Fruit fly (Drosophila melanogaster) whole organism, embryonic: ENCODE measurements around the gene CG15914.

Source experiments
- Adf1 ChIP-seq: fragments of 200-800 bp; sonication (Bioruptor generic); IDR thresholded peaks from 2 replicates; pipeline ENCODE4 v1.3.6; 2022; ENCODE audit warnings: missing biosample characterization, missing genetic modification characterization
- Asciz ChIP-seq: fragments of 200-800 bp; sonication (Bioruptor generic); optimal IDR thresholded peaks from 2 replicates; lab custom pipeline; 2017; ENCODE audit warnings: missing biosample characterization, mild to moderate bottlenecking, missing genetic modification characterization, missing genetic modification reagents
- CG10543 ChIP-seq: fragments of 200-800 bp; sonication (Bioruptor generic); optimal IDR thresholded peaks from 3 replicates; lab custom pipeline; 2017; ENCODE audit warnings: missing biosample characterization, mild to moderate bottlenecking, missing genetic modification characterization, moderate library complexity
- CG11504 ChIP-seq: fragments of 200-800 bp; sonication (Bioruptor generic); optimal IDR thresholded peaks from 3 replicates; lab custom pipeline; 2019; ENCODE audit warnings: missing biosample characterization, mild to moderate bottlenecking, missing genetic modification characterization, moderate library complexity
- CG12071 ChIP-seq: fragments of 200-800 bp; sonication (Bioruptor generic); optimal IDR thresholded peaks from 3 replicates; lab custom pipeline; 2018; ENCODE audit warnings: missing biosample characterization, mild to moderate bottlenecking, missing genetic modification characterization
- CG12236 ChIP-seq: fragments of 200-800 bp; sonication (Bioruptor generic); optimal IDR thresholded peaks from 2 replicates; lab custom pipeline; 2016; ENCODE audit warnings: missing biosample characterization, missing genetic modification characterization
- CG14014 ChIP-seq: fragments of 200-800 bp; sonication (Bioruptor generic); IDR thresholded peaks from 2 replicates; pipeline ENCODE4 v1.3.6; 2022; ENCODE audit warnings: missing biosample characterization, missing genetic modification characterization
- CG1529 ChIP-seq: fragments of 200-800 bp; sonication (Bioruptor generic); optimal IDR thresholded peaks from 3 replicates; lab custom pipeline; 2018; ENCODE audit warnings: missing biosample characterization, missing genetic modification characterization
- CG15601 ChIP-seq: fragments of 200-800 bp; sonication (Bioruptor generic); optimal IDR thresholded peaks from 3 replicates; lab custom pipeline; 2019; ENCODE audit warnings: missing biosample characterization, mild to moderate bottlenecking, missing genetic modification characterization, moderate library complexity
- CG17328 ChIP-seq: fragments of 200-800 bp; sonication (Bioruptor generic); IDR thresholded peaks from 2 replicates; pipeline ENCODE4 v1.3.6; 2022; ENCODE audit warnings: missing biosample characterization, missing genetic modification characterization
- CG17361 ChIP-seq: fragments of 200-800 bp; sonication (Bioruptor generic); IDR thresholded peaks from 3 replicates; pipeline ENCODE4 v1.3.6; 2022; ENCODE audit warnings: missing biosample characterization, missing genetic modification characterization
- CG1792 ChIP-seq: fragments of 200-800 bp; sonication (Bioruptor generic); optimal IDR thresholded peaks from 2 replicates; lab custom pipeline; 2016; ENCODE audit warnings: missing biosample characterization, missing genetic modification characterization
- CG31441 ChIP-seq: fragments of 200-800 bp; sonication (Bioruptor generic); IDR thresholded peaks from 2 replicates; pipeline ENCODE4 v1.3.6; 2022; ENCODE audit warnings: missing biosample characterization, missing genetic modification characterization
- CG3163 ChIP-seq: fragments of 200-800 bp; sonication (Bioruptor generic); optimal IDR thresholded peaks from 3 replicates; lab custom pipeline; 2016; ENCODE audit warnings: missing biosample characterization, missing genetic modification characterization
- CG3407 ChIP-seq: fragments of 200-800 bp; sonication (Bioruptor generic); optimal IDR thresholded peaks from 2 replicates; lab custom pipeline; 2018; ENCODE audit warnings: missing biosample characterization, mild to moderate bottlenecking, missing genetic modification characterization
- CG42726 ChIP-seq: fragments of 200-800 bp; sonication (Bioruptor generic); IDR thresholded peaks from 2 replicates; pipeline ENCODE4 v1.3.6; 2022; ENCODE audit warnings: missing biosample characterization, missing genetic modification characterization; ENCODE audit not compliant: partially characterized antibody
- CG4707 ChIP-seq: fragments of 200-800 bp; sonication (Bioruptor generic); optimal IDR thresholded peaks from 2 replicates; lab custom pipeline; 2018; ENCODE audit warnings: missing biosample characterization, mild to moderate bottlenecking, missing genetic modification characterization, moderate library complexity
- CG4820 ChIP-seq: fragments of 200-800 bp; sonication (Bioruptor generic); optimal IDR thresholded peaks from 3 replicates; lab custom pipeline; 2016; ENCODE audit warnings: missing biosample characterization, missing genetic modification characterization
- CG5180 ChIP-seq: fragments of 200-800 bp; sonication (Bioruptor generic); optimal IDR thresholded peaks from 3 replicates; lab custom pipeline; 2017; ENCODE audit warnings: missing biosample characterization, missing genetic modification characterization, mild to moderate bottlenecking, moderate library complexity, missing genetic modification reagents
- CG6175 ChIP-seq: fragments of 200-800 bp; sonication (Bioruptor generic); IDR thresholded peaks from 3 replicates; pipeline ENCODE4 v1.3.6; 2022; ENCODE audit warnings: missing biosample characterization, missing genetic modification characterization
- CG6272 ChIP-seq: fragments of 200-800 bp; sonication (Bioruptor generic); IDR thresholded peaks from 2 replicates; pipeline ENCODE4 v1.3.6; 2022; ENCODE audit warnings: missing biosample characterization, missing genetic modification characterization
- CG6654 ChIP-seq: fragments of 200-800 bp; sonication (Bioruptor generic); optimal IDR thresholded peaks from 2 replicates; lab custom pipeline; 2017; ENCODE audit warnings: missing biosample characterization, mild to moderate bottlenecking, missing genetic modification characterization
- CG7357 ChIP-seq: fragments of 200-800 bp; sonication (Bioruptor generic); IDR thresholded peaks from 3 replicates; pipeline ENCODE4 v1.3.6; 2022; ENCODE audit warnings: missing biosample characterization, missing genetic modification characterization
- CG8359 ChIP-seq: fragments of 200-800 bp; sonication (Bioruptor generic); optimal IDR thresholded peaks from 2 replicates; lab custom pipeline; 2017; ENCODE audit warnings: missing biosample characterization, mild to moderate bottlenecking, missing genetic modification characterization, borderline replicate concordance
- CG9609 ChIP-seq: fragments of 200-800 bp; sonication (Bioruptor generic); optimal IDR thresholded peaks from 3 replicates; lab custom pipeline; 2016; ENCODE audit warnings: missing biosample characterization, missing genetic modification characterization
- CG9727 ChIP-seq: fragments of 200-800 bp; sonication (Bioruptor generic); optimal IDR thresholded peaks from 3 replicates; lab custom pipeline; 2017; ENCODE audit warnings: missing biosample characterization, mild to moderate bottlenecking, missing genetic modification characterization
- Dad ChIP-seq: fragments of 200-800 bp; sonication (Bioruptor generic); optimal IDR thresholded peaks from 3 replicates; lab custom pipeline; 2016; ENCODE audit warnings: missing biosample characterization, missing genetic modification characterization
- Dll ChIP-seq: fragments of 200-800 bp; sonication (Bioruptor generic); IDR thresholded peaks from 4 replicates; pipeline ENCODE4 v1.3.6; 2022; ENCODE audit warnings: missing biosample characterization, missing genetic modification characterization; ENCODE audit not compliant: partially characterized antibody
- Doc3 ChIP-seq: fragments of 200-800 bp; sonication (Bioruptor generic); IDR thresholded peaks from 3 replicates; pipeline ENCODE4 v1.3.6; 2022; ENCODE audit warnings: missing biosample characterization, missing genetic modification characterization; ENCODE audit not compliant: partially characterized antibody
- Drgx ChIP-seq: fragments of 200-800 bp; sonication (Bioruptor generic); IDR thresholded peaks from 2 replicates; pipeline ENCODE4 v1.3.6; 2022; ENCODE audit warnings: missing biosample characterization, missing genetic modification characterization
- HLHmδ ChIP-seq: fragments of 200-800 bp; sonication (Bioruptor generic); optimal IDR thresholded peaks from 2 replicates; lab custom pipeline; 2018; ENCODE audit warnings: missing biosample characterization, mild to moderate bottlenecking, missing genetic modification characterization, moderate library complexity
- Hey ChIP-seq: fragments of 200-800 bp; sonication (Bioruptor generic); optimal IDR thresholded peaks from 3 replicates; lab custom pipeline; 2018; ENCODE audit warnings: missing biosample characterization, mild to moderate bottlenecking, missing genetic modification characterization
- Lpt ChIP-seq: fragments of >200 bp; optimal IDR thresholded peaks from 2 replicates; lab custom pipeline; 2018; ENCODE audit warnings: missing biosample characterization, missing genetic modification characterization
- MTF-1 ChIP-seq: fragments of 200-800 bp; sonication (Bioruptor generic); optimal IDR thresholded peaks from 2 replicates; lab custom pipeline; 2018; ENCODE audit warnings: missing biosample characterization, mild to moderate bottlenecking, missing genetic modification characterization, borderline replicate concordance
- Pdp1 ChIP-seq, 2 experiments: fragments of 200-800 bp; sonication (Bioruptor generic); optimal IDR thresholded peaks; 3 replicates each; lab custom pipeline; 2016; ENCODE audit warnings: missing biosample characterization in 2 of 2, missing genetic modification characterization in 2 of 2, mild to moderate bottlenecking in 1 of 2, moderate library complexity in 1 of 2
- Six4 ChIP-seq: fragments of 200-800 bp; sonication (Bioruptor generic); optimal IDR thresholded peaks from 2 replicates; lab custom pipeline; 2016; ENCODE audit warnings: missing biosample characterization, missing genetic modification characterization
- Tbp ChIP-seq: fragments of >200 bp; optimal IDR thresholded peaks from 2 replicates; lab custom pipeline; 2018; ENCODE audit warnings: missing biosample characterization, missing genetic modification characterization
- crp ChIP-seq, 2 experiments: fragments of 200-800 bp; sonication (Bioruptor generic); optimal IDR thresholded peaks; 2 replicates in 1 of 2; 3 replicates in 1 of 2; lab custom pipeline; 2017; ENCODE audit warnings: missing biosample characterization in 2 of 2, missing genetic modification characterization in 2 of 2, mild to moderate bottlenecking in 1 of 2, moderate library complexity in 1 of 2
- dysf ChIP-seq: fragments of 200-800 bp; sonication (Bioruptor generic); IDR thresholded peaks from 3 replicates; pipeline ENCODE4 v1.3.6; 2022; ENCODE audit warnings: missing biosample characterization, missing genetic modification characterization
- fd64A ChIP-seq: fragments of 200-800 bp; sonication (Bioruptor generic); optimal IDR thresholded peaks from 3 replicates; lab custom pipeline; 2018; ENCODE audit warnings: missing biosample characterization, mild to moderate bottlenecking, missing genetic modification characterization
- klu ChIP-seq: fragments of 200-800 bp; sonication (Bioruptor generic); IDR thresholded peaks from 2 replicates; pipeline ENCODE4 v1.3.6; 2022; ENCODE audit warnings: missing biosample characterization, missing genetic modification characterization
- mam ChIP-seq: fragments of 200-800 bp; sonication (Bioruptor generic); optimal IDR thresholded peaks from 3 replicates; lab custom pipeline; 2016; ENCODE audit warnings: missing biosample characterization, missing genetic modification characterization
- otp ChIP-seq: fragments of 200-800 bp; sonication (Bioruptor generic); IDR thresholded peaks from 3 replicates; pipeline ENCODE4, ENCODE4 v1.3.6; 2022; ENCODE audit warnings: missing biosample characterization, missing genetic modification characterization
- peb ChIP-seq: fragments of 200-800 bp; sonication (Bioruptor generic); IDR thresholded peaks from 2 replicates; pipeline ENCODE4 v1.3.6; 2022; ENCODE audit warnings: missing biosample characterization, missing genetic modification characterization
- run ChIP-seq: fragments of 200-800 bp; sonication (Bioruptor generic); optimal IDR thresholded peaks from 3 replicates; lab custom pipeline; 2018; ENCODE audit warnings: missing biosample characterization, mild to moderate bottlenecking, missing genetic modification characterization
- sens ChIP-seq: fragments of 200-800 bp; sonication (Bioruptor generic); peaks from one replicate; lab custom pipeline; 2016; ENCODE audit warnings: missing biosample characterization, missing genetic modification characterization
- sens-2 ChIP-seq: fragments of 200-800 bp; sonication (Bioruptor generic); IDR thresholded peaks from 2 replicates; pipeline ENCODE4 v1.3.6; 2022; ENCODE audit warnings: missing biosample characterization, missing genetic modification characterization
- tll ChIP-seq, 2 experiments: fragments of 200-800 bp in 1 of 2; fragments of >200 bp in 1 of 2; sonication (Bioruptor generic) in 1 of 2; optimal IDR thresholded peaks; 2 replicates each; lab custom pipeline; 2017 to 2019; ENCODE audit warnings: missing biosample characterization in 2 of 2, missing genetic modification characterization in 2 of 2, mild to moderate bottlenecking in 1 of 2, moderate library complexity in 1 of 2
- tx ChIP-seq: fragments of 200-800 bp; sonication (Bioruptor generic); optimal IDR thresholded peaks from 2 replicates; lab custom pipeline; 2016; ENCODE audit warnings: missing biosample characterization, missing genetic modification characterization

Gene CG15914

dm6 chrX:15891606-15892345 is 38.6 kb downstream of the CG15914 start, which contains the start of gene shi (continued):
- TF ChIP-seq Adf1 (no peak), klu (GFP tag; lab: Robert Waterston, UW) (no peak), CG4820 (no peak), CG8359 (GFP tag; lab: Kevin White, UChicago) (no peak), Six4 (GFP tag; lab: Kevin White, UChicago) (no peak), CG7357 (GFP tag; lab: Robert Waterston, UW) (peak; percentile 51; the same call in 1 of the 3 replicates), run (tag; lab: Kevin White, UChicago) (no peak), CG10543 (peak; percentile 10), CG12071 (GFP tag; lab: Kevin White, UChicago) (no peak), Dad (peak; percentile 14), Hey (tag; lab: Kevin White, UChicago) (no peak), Asciz (GFP tag; lab: Kevin White, UChicago) (no peak), dysf (no peak), CG6175 (GFP tag; lab: Robert Waterston, UW) (no peak), sens-2 (GFP tag; lab: Robert Waterston, UW) (no peak), CG12236 (no peak), CG1792 (GFP tag; lab: Kevin White, UChicago) (no peak), CG9609 (GFP tag; lab: Kevin White, UChicago) (no peak), CG4707 (GFP tag; lab: Kevin White, UChicago) (no peak), CG15601 (peak; percentile 89), Tbp (no peak), CG5180 (GFP tag; lab: Kevin White, UChicago) (no peak), Drgx (GFP tag; lab: Robert Waterston, UW) (no peak), CG31441 (GFP tag; lab: Robert Waterston, UW) (no peak), CG3163 (no peak), CG6272 (GFP tag; lab: Robert Waterston, UW) (no peak), Lpt (no peak), Doc3 (GFP tag; lab: Robert Waterston, UW) (peak; percentile 91), crp (GFP tag; optimal IDR thresholded peaks at IDR 0.05; lab: Kevin White, UChicago) (peak in 1 of 2 experiments; percentile 87), Dll (peak; percentile 95), CG17328 (GFP tag; lab: Robert Waterston, UW) (0 out of 2 replicates have a peak, but pooled peaks have one; percentile 14), fd64A (GFP tag; lab: Kevin White, UChicago) (no peak), tll (GFP tag; optimal IDR thresholded peaks at IDR 0.05; lab: Kevin White, UChicago) (no peak), tx (GFP tag; lab: Kevin White, UChicago) (no peak), mam (GFP tag; lab: Kevin White, UChicago) (peak; percentile 6), CG17361 (GFP tag; lab: Robert Waterston, UW) (peak; percentile 26; the same call in 1 of the 3 replicates), otp (GFP tag; lab: Robert Waterston, UW) (no peak; the same call in 2 of the 3 replicates), MTF-1 (no peak), CG1529 (no peak), sens (GFP tag; lab: Kevin White, UChicago) (peak; percentile 88), CG3407 (GFP tag; lab: Kevin White, UChicago) (no peak), HLHmδ (GFP tag; lab: Kevin White, UChicago) (no peak), Pdp1 (GFP tag; optimal IDR thresholded peaks at IDR 0.05; lab: Kevin White, UChicago) (peak in 1 of 2 experiments; percentile 8), CG14014 (GFP tag; lab: Robert Waterston, UW) (no peak), CG42726 (peak; percentile 98), peb (GFP tag; lab: Robert Waterston, UW) (no peak), CG11504 (tag; lab: Kevin White, UChicago) (no peak), CG9727 (no peak), CG6654 (no peak)
